Worm (Caenorhabditis elegans) whole organism, young adult: ENCODE data around the gene K09C8.8.
A peak's percentile ranks its signal among the peaks of the same experiment; 100 is the strongest.

Experiments
- B0019.2 ChIP-seq: fragments of 200-800 bp; sonication (Bioruptor generic); conservative IDR thresholded peaks from 2 replicates; pipeline ENCODE4 v1.3.6; 2022; ENCODE audit warnings: missing genetic modification reagents, missing genetic modification characterization, missing compliant biosample characterization
- B0261.1 ChIP-seq: sonication (generic microtip); optimal IDR thresholded peaks from 2 replicates; lab custom pipeline; 2016; ENCODE audit warnings: mild to moderate bottlenecking, missing genetic modification characterization, moderate library complexity, missing compliant biosample characterization
- F10E7.11 ChIP-seq: sonication (generic microtip); optimal IDR thresholded peaks from 2 replicates; lab custom pipeline; 2017; ENCODE audit warnings: mild to moderate bottlenecking, missing genetic modification characterization, moderate library complexity, missing compliant biosample characterization
- F23B12.7 ChIP-seq: sonication (generic microtip); optimal IDR thresholded peaks from 2 replicates; lab custom pipeline; 2017; ENCODE audit warnings: missing genetic modification characterization, mild to moderate bottlenecking, missing compliant biosample characterization, antibody characterized with exemption, moderate library complexity; ENCODE audit not compliant: insufficient read depth
- F39B2.1 ChIP-seq: fragments of 200-800 bp; sonication (Bioruptor generic); IDR thresholded peaks from 2 replicates; pipeline ENCODE4 v1.3.6; 2022; ENCODE audit warnings: missing genetic modification reagents, missing genetic modification characterization, missing compliant biosample characterization
- F55B11.4 ChIP-seq: sonication (generic microtip); optimal IDR thresholded peaks from 2 replicates; lab custom pipeline; 2016; ENCODE audit warnings: missing compliant biosample characterization, missing genetic modification characterization, borderline replicate concordance; ENCODE audit not compliant: insufficient read depth
- Y95B8A.8 ChIP-seq: fragments of 200-800 bp; sonication (Bioruptor generic); IDR thresholded peaks from 2 replicates; pipeline ENCODE4 v1.3.6; 2022; ENCODE audit warnings: missing genetic modification reagents, missing genetic modification characterization, missing compliant biosample characterization
- akir-1 ChIP-seq: fragments of 200-800 bp; sonication (Bioruptor generic); optimal IDR thresholded peaks from 2 replicates; lab custom pipeline; 2018; ENCODE audit warnings: mild to moderate bottlenecking, missing genetic modification characterization, moderate library complexity, missing compliant biosample characterization
- bed-1 ChIP-seq: fragments of 200-800 bp; sonication (Bioruptor generic); IDR thresholded peaks from 2 replicates; pipeline ENCODE4 v1.3.6; 2022; ENCODE audit warnings: missing genetic modification reagents, missing genetic modification characterization, missing compliant biosample characterization
- bed-2 ChIP-seq: fragments of 200-800 bp; sonication (Bioruptor generic); IDR thresholded peaks from 2 replicates; pipeline ENCODE4 v1.3.6; 2022; ENCODE audit warnings: missing genetic modification reagents, missing genetic modification characterization, missing compliant biosample characterization
- cebp-1 ChIP-seq, 2 experiments: fragments of 200-800 bp in 1 of 2; sonication (Bioruptor generic) in 1 of 2; sonication (generic microtip) in 1 of 2; IDR thresholded peaks in 1 of 2; optimal IDR thresholded peaks in 1 of 2; 2 replicates each; pipeline versions ENCODE4 v1.3.6 to Lab custom; 2017 to 2022; ENCODE audit warnings: missing compliant biosample characterization in 2 of 2, missing genetic modification characterization in 2 of 2, mild to moderate bottlenecking in 1 of 2, missing genetic modification reagents in 1 of 2, moderate library complexity in 1 of 2
- ceh-58 ChIP-seq: fragments of 200-800 bp; sonication (Bioruptor generic); IDR thresholded peaks from 2 replicates; pipeline ENCODE4 v1.3.6; 2022; ENCODE audit warnings: missing genetic modification characterization, missing compliant biosample characterization
- chd-7 ChIP-seq: sonication (generic microtip); optimal IDR thresholded peaks from 2 replicates; lab custom pipeline; 2016; ENCODE audit warnings: mild to moderate bottlenecking, missing genetic modification characterization, moderate library complexity, missing compliant biosample characterization
- dpl-1 ChIP-seq: fragments of 150-350 bp; optimal IDR thresholded peaks from 2 replicates; lab custom pipeline; 2014; ENCODE audit warnings: missing biosample characterization, missing genetic modification reagents, missing genetic modification characterization
- ekl-4 ChIP-seq: fragments of 200-800 bp; sonication (Bioruptor generic); IDR thresholded peaks from 2 replicates; pipeline ENCODE4 v1.3.6; 2022; ENCODE audit warnings: missing genetic modification reagents, missing genetic modification characterization, missing compliant biosample characterization
- gei-17 ChIP-seq: fragments of 200-800 bp; sonication (Bioruptor generic); optimal IDR thresholded peaks from 2 replicates; lab custom pipeline; 2018; ENCODE audit warnings: mild to moderate bottlenecking, missing genetic modification characterization, missing compliant biosample characterization
- hlh-12 ChIP-seq: sonication (generic microtip); optimal IDR thresholded peaks from 2 replicates; lab custom pipeline; 2016; ENCODE audit warnings: missing genetic modification characterization, missing compliant biosample characterization
- hmg-20 ChIP-seq: fragments of 200-800 bp; sonication (Bioruptor generic); IDR thresholded peaks from 2 replicates; pipeline ENCODE4 v1.3.6; 2022; ENCODE audit warnings: missing genetic modification reagents, missing genetic modification characterization, missing compliant biosample characterization
- hrde-1 ChIP-seq: sonication (generic microtip); optimal IDR thresholded peaks from 2 replicates; lab custom pipeline; 2016; ENCODE audit warnings: missing genetic modification characterization, mild to moderate bottlenecking, missing compliant biosample characterization, moderate library complexity, missing genotype, missing genetic modification reagents, borderline replicate concordance
- lag-1 ChIP-seq: fragments of 200-800 bp; sonication (Bioruptor generic); IDR thresholded peaks from 2 replicates; pipeline ENCODE4 v1.3.6; 2022; ENCODE audit warnings: missing genetic modification reagents, missing genetic modification characterization, missing compliant biosample characterization
- lin-26 ChIP-seq: fragments of 200-800 bp; sonication (Bioruptor generic); IDR thresholded peaks from 2 replicates; pipeline ENCODE4 v1.3.6; 2022; ENCODE audit warnings: missing genetic modification reagents, missing genetic modification characterization, missing compliant biosample characterization
- lin-35 ChIP-seq, 3 experiments: fragments of 150-350 bp in 2 of 3; sonication (generic microtip) in 1 of 3; optimal IDR thresholded peaks; 2 replicates each; lab custom pipeline; 2014 to 2018; ENCODE audit warnings: missing biosample characterization in 3 of 3, missing genetic modification characterization in 3 of 3, missing genetic modification reagents in 3 of 3
- lsy-27 ChIP-seq: sonication (generic microtip); optimal IDR thresholded peaks from 2 replicates; lab custom pipeline; 2017; ENCODE audit warnings: missing genetic modification characterization, mild to moderate bottlenecking, missing compliant biosample characterization, antibody characterized with exemption, missing genotype, borderline replicate concordance; ENCODE audit not compliant: insufficient read depth
- nfyb-1 ChIP-seq: fragments of 200-800 bp; sonication (Bioruptor generic); IDR thresholded peaks from 2 replicates; pipeline ENCODE4 v1.3.6; 2022; ENCODE audit warnings: missing genetic modification reagents, missing genetic modification characterization, missing compliant biosample characterization
- nhr-80 ChIP-seq: sonication (generic microtip); optimal IDR thresholded peaks from 2 replicates; lab custom pipeline; 2016; ENCODE audit warnings: missing genetic modification characterization, missing compliant biosample characterization
- pha-4 ChIP-seq: fragments of 150-350 bp; sonication (generic microtip); optimal IDR thresholded peaks from 2 replicates; lab custom pipeline; 2014; ENCODE audit warnings: missing biosample characterization, missing genetic modification reagents, missing genetic modification characterization
- repo-1 ChIP-seq: sonication (generic microtip); optimal IDR thresholded peaks from 2 replicates; lab custom pipeline; 2017; ENCODE audit warnings: mild to moderate bottlenecking, missing genetic modification characterization, missing compliant biosample characterization
- snpc-1.1 ChIP-seq: sonication (generic microtip); optimal IDR thresholded peaks from 2 replicates; lab custom pipeline; 2017; ENCODE audit warnings: missing genetic modification characterization, mild to moderate bottlenecking, missing compliant biosample characterization, antibody characterized with exemption, moderate library complexity, missing genotype, missing genetic modification reagents; ENCODE audit not compliant: insufficient read depth
- somi-1 ChIP-seq: fragments of 200-800 bp; sonication (Bioruptor generic); optimal IDR thresholded peaks from 2 replicates; lab custom pipeline; 2018; ENCODE audit warnings: mild to moderate bottlenecking, missing genetic modification characterization, missing compliant biosample characterization
- tlf-1 ChIP-seq: fragments of 200-800 bp; sonication (Bioruptor generic); optimal IDR thresholded peaks from 2 replicates; lab custom pipeline; 2018; ENCODE audit warnings: mild to moderate bottlenecking, missing genetic modification characterization, missing compliant biosample characterization
- unc-130 ChIP-seq: sonication (generic microtip); optimal IDR thresholded peaks from 2 replicates; lab custom pipeline; 2016; ENCODE audit warnings: missing genetic modification reagents, missing genetic modification characterization, missing compliant biosample characterization
- ztf-26 ChIP-seq: sonication (generic microtip); optimal IDR thresholded peaks from 2 replicates; lab custom pipeline; 2017; ENCODE audit warnings: missing genetic modification characterization, missing compliant biosample characterization
- ztf-6 ChIP-seq: fragments of 200-800 bp; sonication (Bioruptor generic); IDR thresholded peaks from 2 replicates; pipeline ENCODE4 v1.3.6; 2022; ENCODE audit warnings: missing genetic modification reagents, missing genetic modification characterization, missing compliant biosample characterization

The K09C8.8 gene

ce11 chrX:10991352-10992172 lies 20.8 kb downstream of the K09C8.8 start:
- TF ChIP-seq nfyb-1 (GFP tag; lab: Robert Waterston, UW) (no peak), snpc-1.1 (tag; lab: Kevin White, UChicago) (no peak), F10E7.11 (tag; lab: Kevin White, UChicago) (no peak), bed-1 (GFP tag; lab: Robert Waterston, UW) (no peak), akir-1 (no peak)

DNA sequence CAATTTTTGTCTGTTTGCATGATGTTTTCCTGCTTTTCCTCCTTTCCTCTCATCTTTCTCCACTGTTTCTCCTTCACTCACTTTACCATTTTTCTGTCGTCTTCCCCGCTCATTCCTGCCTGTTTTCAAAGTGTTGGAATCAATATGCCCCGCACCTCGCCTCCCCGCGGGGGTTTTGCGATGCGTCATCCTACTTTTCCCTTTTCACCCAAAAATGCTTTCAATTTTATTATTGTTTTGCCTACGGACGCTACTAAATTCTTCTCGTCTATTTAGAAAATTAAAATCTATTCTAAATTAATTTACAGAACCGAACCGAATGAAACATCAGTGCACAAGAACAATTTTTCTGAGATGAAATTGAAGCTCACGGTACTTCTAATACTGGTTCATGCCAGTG lies 21.4 kb downstream of the K09C8.8 start, which contains the start of gene ver-3:
TSS of gene ver-3 (plus strand) at position 301 of the 400 bp plus-strand sequence.
- TF ChIP-seq B0019.2 (GFP tag; lab: Robert Waterston, UW) (no peak), lin-26 (peak; percentile 10; the same call in 1 of the 2 replicates)
- TF ChIP-seq, all 124 proteins: peak for 1

DNA sequence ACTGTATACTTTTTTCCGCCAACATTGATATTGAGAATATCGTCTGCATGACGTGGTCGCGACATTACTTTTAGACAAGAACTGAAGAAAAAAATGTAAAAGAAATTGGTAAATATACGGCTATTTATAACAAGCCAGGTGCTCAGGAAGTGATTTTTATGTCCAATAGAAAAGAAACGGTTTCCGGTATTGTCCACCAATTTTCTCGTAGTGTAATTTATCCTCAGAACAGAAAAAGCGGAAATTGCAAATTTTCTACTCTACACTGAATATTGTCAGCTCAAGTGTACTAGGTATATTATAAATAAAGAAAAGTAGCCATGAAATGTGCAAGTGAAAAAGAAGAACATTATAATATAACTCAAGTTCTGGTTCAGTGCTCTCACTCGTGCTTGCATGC lies 28.4 kb downstream of the K09C8.8 start, which contains the start of gene F59F3.6:
TSS of gene F59F3.6 (minus strand) at position 101 of the 400 bp plus-strand sequence.
- no peak for TF ChIP-seq dpl-1
- no peak for TF ChIP-seq pha-4 (tag; lab: Kevin White, UChicago)
- TF ChIP-seq hrde-1 (tag; lab: Kevin White, UChicago) = no peak
- TF ChIP-seq ztf-6 (GFP tag; lab: Robert Waterston, UW) = no peak
- TF ChIP-seq bed-1 (GFP tag; lab: Robert Waterston, UW) = no peak
- TF ChIP-seq akir-1 = no peak

- TF ChIP-seq F39B2.1 (GFP tag; lab: Robert Waterston, UW) (no peak), ekl-4 (GFP tag; lab: Robert Waterston, UW) (no peak), hlh-12 (tag; lab: Kevin White, UChicago) (no peak), Y95B8A.8 (GFP tag; lab: Robert Waterston, UW) (no peak), lin-35 (GFP tag; optimal IDR thresholded peaks at IDR 0.05; lab: Kevin White, UChicago) (no peak), ztf-6 (GFP tag; lab: Robert Waterston, UW) (no peak), F55B11.4 (tag; lab: Kevin White, UChicago) (no peak), somi-1 (GFP tag; lab: Kevin White, UChicago) (no peak), unc-130 (GFP tag; lab: Kevin White, UChicago) (no peak), B0261.1 (no peak), nhr-80 (tag; lab: Kevin White, UChicago) (no peak), cebp-1 (GFP tag; IDR thresholded peaks at IDR 0.05; lab: Robert Waterston, UW) (no peak), cebp-1 (tag; optimal IDR thresholded peaks at IDR 0.05; lab: Kevin White, UChicago) (no peak), lag-1 (no peak)
Measured at ce11 chrX:11001750-11002149, 31.0 kb downstream of the K09C8.8 start, which contains the start of gene col-177. Gene col-177, minus strand, starts transcription at chrX:11001850.

DNA sequence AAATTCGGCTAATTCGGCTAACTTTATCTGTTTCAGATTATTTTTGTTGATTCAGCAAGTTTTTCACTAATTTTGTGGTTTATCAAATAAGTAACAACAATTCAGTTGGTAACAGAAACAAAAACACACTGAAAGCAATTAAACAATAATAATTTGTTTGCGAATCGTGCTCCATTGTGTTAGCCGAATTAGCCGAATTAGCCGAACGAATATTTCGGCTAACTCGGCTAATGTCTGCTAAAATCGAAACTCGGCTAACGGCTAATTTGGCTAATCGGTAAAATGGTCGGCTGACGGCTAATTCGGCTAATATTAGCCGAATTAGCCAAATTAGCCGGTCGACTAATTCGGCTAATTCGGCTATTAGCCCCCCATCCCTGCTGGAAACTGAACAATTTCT lies 33.0 kb downstream of the K09C8.8 start:
- TF ChIP-seq repo-1 (tag; lab: Kevin White, UChicago) (no peak), ceh-58 (GFP tag; lab: Robert Waterston, UW) (no peak), lsy-27 (tag; lab: Kevin White, UChicago) (no peak), bed-2 (GFP tag; lab: Robert Waterston, UW) (no peak), F55B11.4 (tag; lab: Kevin White, UChicago) (no peak), F23B12.7 (no peak), chd-7 (tag; lab: Kevin White, UChicago) (no peak), Y95B8A.8 (GFP tag; lab: Robert Waterston, UW) (no peak), ztf-26 (no peak), hmg-20 (GFP tag; lab: Robert Waterston, UW) (no peak), gei-17 (GFP tag; lab: Kevin White, UChicago) (no peak), tlf-1 (GFP tag; lab: Kevin White, UChicago) (no peak)
